Worm (Caenorhabditis elegans): ENCODE data around the gene clec-151.

The clec-151 gene

ce11 chrIII:4679963-4680484 is 51.8 kb downstream of the clec-151 start, which contains the start of gene srg-11:
TSS of gene srg-11 (plus strand) at chrIII:4680013.
- TF ChIP-seq nhr-11 (tag; optimal IDR thresholded peaks at IDR 0.05) (no peak), sox-4 (tag; optimal IDR thresholded peaks at IDR 0.05) (no peak), fkh-4 (tag; optimal IDR thresholded peaks at IDR 0.05; ENCODE audit: borderline replicate concordance) (no peak), ama-1 (optimal IDR thresholded peaks at IDR 0.05) (no peak), unc-86 (tag; optimal IDR thresholded peaks at IDR 0.05) (no peak), alr-1 (tag; optimal IDR thresholded peaks at IDR 0.05; ENCODE audit: borderline replicate concordance) (no peak), zip-4 (GFP tag; optimal IDR thresholded peaks at IDR 0.05) (no peak), lin-14 (GFP tag; optimal IDR thresholded peaks at IDR 0.05) (no peak), rnt-1 (tag; optimal IDR thresholded peaks at IDR 0.05) (no peak), efl-3 (GFP tag; optimal IDR thresholded peaks at IDR 0.05) (no peak), lsy-2 (tag; optimal IDR thresholded peaks at IDR 0.05) (no peak), isw-1 (GFP tag; IDR thresholded peaks at IDR 0.05) (no peak), ces-1 (GFP tag; optimal IDR thresholded peaks at IDR 0.05) (no peak), skn-1 (tag; optimal IDR thresholded peaks at IDR 0.05) (no peak), vab-15 (tag; optimal IDR thresholded peaks at IDR 0.05) (no peak), C04F5.9 (tag; optimal IDR thresholded peaks at IDR 0.05) (no peak)

Data from whole organism, L1 larva.